Fruit fly (Drosophila melanogaster) whole organism: ENCODE measurements around the gene eIF3e.

Experiments used
- CG8478 ChIP-seq: fragments of >200 bp; optimal IDR thresholded peaks from 2 replicates; lab custom pipeline; 2018; ENCODE audit warnings: inconsistent platforms
- EcR ChIP-seq, 2 experiments: fragments of >200 bp; optimal IDR thresholded peaks; 2 replicates each; lab custom pipeline; 2017; ENCODE audit warnings: missing biosample characterization in 2 of 2, missing genetic modification characterization in 2 of 2, missing genetic modification reagents in 2 of 2
- pan ChIP-seq: fragments of >200 bp; optimal IDR thresholded peaks from 2 replicates; lab custom pipeline; 2017
- psq ChIP-seq: fragments of >200 bp; optimal IDR thresholded peaks from 2 replicates; lab custom pipeline; 2017
- usp ChIP-seq: fragments of >200 bp; optimal IDR thresholded peaks from 2 replicates; lab custom pipeline; 2017; ENCODE audit warnings: missing biosample characterization, missing genetic modification characterization, mixed read lengths

DNA sequence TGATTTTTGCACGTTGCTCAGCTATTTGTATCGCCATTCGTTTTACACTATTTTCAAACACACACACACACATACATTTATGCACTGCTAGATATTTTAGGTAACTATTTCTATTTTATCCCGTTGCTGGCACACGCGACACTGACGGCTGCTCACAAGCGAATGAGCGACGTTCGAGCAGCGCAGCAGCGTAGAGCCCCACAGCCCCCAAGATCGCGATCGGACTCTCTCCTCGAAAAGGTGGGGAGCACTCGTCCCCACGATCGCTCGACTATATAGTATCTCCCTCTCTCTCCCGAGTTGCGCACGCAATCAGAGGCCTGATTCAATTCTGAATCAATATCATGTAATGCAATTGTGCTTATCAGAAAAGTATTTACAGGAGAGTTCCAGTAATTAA, 13.3 kb upstream of the eIF3e start:
- TF ChIP-seq CG8478 (no peak), psq (lab: Kevin White, UChicago) (no peak), pan (lab: Kevin White, UChicago) (no peak), EcR (GFP tag; optimal IDR thresholded peaks at IDR 0.05; lab: Kevin White, UChicago) (no peak), usp (GFP tag; lab: Kevin White, UChicago) (no peak)
